Fruit fly (Drosophila melanogaster) whole organism, adult: ENCODE measurements around the gene Wdr82.

Experiments used
- CG14711 ChIP-seq: fragments of 200-800 bp; sonication (Bioruptor generic); optimal IDR thresholded peaks from 2 replicates; lab custom pipeline; 2018; ENCODE audit warnings: missing biosample characterization, mild to moderate bottlenecking, missing genetic modification characterization, moderate library complexity
- Crg-1 ChIP-seq: fragments of 200-800 bp; sonication (Bioruptor generic); optimal IDR thresholded peaks from 2 replicates; lab custom pipeline; 2016; ENCODE audit warnings: missing biosample characterization, missing genetic modification characterization
- cic ChIP-seq: fragments of 200-800 bp; sonication (Bioruptor generic); optimal IDR thresholded peaks from 2 replicates; lab custom pipeline; 2017; ENCODE audit warnings: missing biosample characterization, mild to moderate bottlenecking, missing genetic modification characterization, moderate library complexity
- kay ChIP-seq: fragments of 200-800 bp; sonication (Bioruptor generic); peaks from one replicate; lab custom pipeline; 2016; ENCODE audit warnings: missing biosample characterization, missing genetic modification characterization, borderline replicate concordance

DNA sequence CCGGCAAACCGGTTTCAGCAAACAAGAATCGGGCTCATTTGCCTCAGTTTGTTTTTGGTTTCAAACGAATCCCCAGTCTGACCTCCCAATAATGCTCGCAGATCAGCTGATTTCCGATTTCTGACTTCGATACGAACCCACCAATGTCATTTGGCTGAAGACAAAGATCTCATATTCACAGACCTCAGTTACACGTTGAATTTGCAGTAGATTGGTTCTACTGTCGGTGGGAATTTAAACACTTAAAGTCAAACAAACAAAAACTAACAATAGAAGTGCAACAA is 47.0 kb upstream of the Wdr82 start, which contains the start of gene CG14275:
- TF ChIP-seq kay (GFP tag; lab: Kevin White, UChicago) = no peak
- no peak for TF ChIP-seq cic (GFP tag; lab: Kevin White, UChicago)
- TF ChIP-seq Crg-1 (GFP tag; lab: Kevin White, UChicago) = no peak
- TF ChIP-seq CG14711 (tag; lab: Kevin White, UChicago) = no peak
